Worm (Caenorhabditis elegans): Measurements from ENCODE around the gene pnc-1.

ce11 chrIV:178696-179095 is 5.6 kb upstream of the pnc-1 start, which contains the start of gene tcl-2:
- TF ChIP-seq ceh-48 (tag; optimal IDR thresholded peaks at IDR 0.05) (no peak), ama-1 (optimal IDR thresholded peaks at IDR 0.05) (no peak), madf-2 (tag; optimal IDR thresholded peaks at IDR 0.05) (no peak), tbx-2 (tag; optimal IDR thresholded peaks at IDR 0.05) (no peak), ttx-3 (tag; optimal IDR thresholded peaks at IDR 0.05) (no peak), pha-2 (tag; optimal IDR thresholded peaks at IDR 0.05) (no peak), ceh-19 (GFP tag; optimal IDR thresholded peaks at IDR 0.05) (no peak)

All from whole organism, late embryonic.